Fruit fly (Drosophila melanogaster) whole organism, prepupa: Measurements from ENCODE around the gene CG8032.

ENCODE experiments used
- Blimp-1 ChIP-seq: fragments of 200-800 bp; sonication (Bioruptor generic); optimal IDR thresholded peaks from 3 replicates; lab custom pipeline; 2017; ENCODE audit warnings: missing biosample characterization, missing genetic modification characterization, mild to moderate bottlenecking, moderate library complexity, missing genetic modification reagents
- CG10669 ChIP-seq: fragments of 200-800 bp; sonication (Bioruptor generic); optimal IDR thresholded peaks from 3 replicates; lab custom pipeline; 2018; ENCODE audit warnings: missing biosample characterization, mild to moderate bottlenecking, missing genetic modification characterization, moderate library complexity
- CG11902 ChIP-seq: fragments of 200-800 bp; sonication (Bioruptor generic); optimal IDR thresholded peaks from 3 replicates; lab custom pipeline; 2016; ENCODE audit warnings: missing biosample characterization, missing genetic modification characterization
- CG15336 ChIP-seq: fragments of 200-800 bp; sonication (Bioruptor generic); IDR thresholded peaks from 2 replicates; pipeline ENCODE4 v1.3.6; 2022; ENCODE audit warnings: missing biosample characterization, missing genetic modification characterization
- CG1621 ChIP-seq: fragments of 200-800 bp; sonication (Bioruptor generic); optimal IDR thresholded peaks from 3 replicates; lab custom pipeline; 2018; ENCODE audit warnings: missing biosample characterization, mild to moderate bottlenecking, missing genetic modification characterization
- CG3032 ChIP-seq: fragments of 200-800 bp; optimal IDR thresholded peaks from 2 replicates; lab custom pipeline; 2019; ENCODE audit warnings: missing biosample characterization, mild to moderate bottlenecking, missing genetic modification characterization, moderate library complexity
- CG31627 ChIP-seq: fragments of 200-800 bp; sonication (Bioruptor generic); optimal IDR thresholded peaks from 3 replicates; lab custom pipeline; 2016; ENCODE audit warnings: missing biosample characterization, missing genetic modification characterization
- CG32006 ChIP-seq: fragments of 200-800 bp; sonication (Bioruptor generic); optimal IDR thresholded peaks from 3 replicates; lab custom pipeline; 2017; ENCODE audit warnings: missing biosample characterization, mild to moderate bottlenecking, missing genetic modification characterization
- CG34406 ChIP-seq: fragments of 200-800 bp; sonication (Bioruptor generic); optimal IDR thresholded peaks from 3 replicates; lab custom pipeline; 2016; ENCODE audit warnings: missing biosample characterization, missing genetic modification characterization
- CG3919 ChIP-seq: fragments of 200-800 bp; sonication (Bioruptor generic); optimal IDR thresholded peaks from 3 replicates; lab custom pipeline; 2016; ENCODE audit warnings: missing biosample characterization, missing genetic modification characterization
- CG6163 ChIP-seq: fragments of 200-800 bp; sonication (Bioruptor generic); IDR thresholded peaks from 3 replicates; pipeline ENCODE4 v1.3.6; 2022; ENCODE audit warnings: missing biosample characterization, missing genetic modification characterization
- CG6276 ChIP-seq: fragments of 200-800 bp; sonication (Bioruptor generic); optimal IDR thresholded peaks from 2 replicates; lab custom pipeline; 2017; ENCODE audit warnings: missing biosample characterization, mild to moderate bottlenecking, missing genetic modification characterization
- CG6808 ChIP-seq: fragments of 200-800 bp; sonication (Bioruptor generic); optimal IDR thresholded peaks from 3 replicates; lab custom pipeline; 2017; ENCODE audit warnings: missing biosample characterization, missing genetic modification characterization, mild to moderate bottlenecking, moderate library complexity, missing genetic modification reagents
- CG8119 ChIP-seq: fragments of 200-800 bp; sonication (Bioruptor generic); IDR thresholded peaks from 3 replicates; pipeline ENCODE4 v1.3.6; 2022; ENCODE audit warnings: missing biosample characterization, missing genetic modification characterization
- CG8319 ChIP-seq: fragments of 200-800 bp; sonication (Bioruptor generic); optimal IDR thresholded peaks from 3 replicates; lab custom pipeline; 2016; ENCODE audit warnings: missing biosample characterization, missing genetic modification characterization
- CG8632 ChIP-seq: fragments of 200-800 bp; sonication (Bioruptor generic); optimal IDR thresholded peaks from 3 replicates; lab custom pipeline; 2016; ENCODE audit warnings: missing biosample characterization, missing genetic modification characterization
- Eip78C ChIP-seq: fragments of 200-800 bp; sonication (Bioruptor generic); peaks from one replicate; lab custom pipeline; 2016; ENCODE audit warnings: missing biosample characterization, missing genetic modification characterization
- Ets21C ChIP-seq: fragments of 200-800 bp; sonication (Bioruptor generic); optimal IDR thresholded peaks from 3 replicates; lab custom pipeline; 2016; ENCODE audit warnings: missing biosample characterization, missing genetic modification characterization
- Ets96B ChIP-seq: fragments of 200-800 bp; optimal IDR thresholded peaks from 2 replicates; lab custom pipeline; 2019; ENCODE audit warnings: missing biosample characterization, mild to moderate bottlenecking, missing genetic modification characterization, moderate library complexity
- Gug ChIP-seq: fragments of 200-800 bp; sonication (Bioruptor generic); IDR thresholded peaks from 2 replicates; pipeline ENCODE4 v1.3.6; 2022; ENCODE audit warnings: missing biosample characterization, missing genetic modification characterization
- Hr38 ChIP-seq: sonication (Bioruptor generic); optimal IDR thresholded peaks from 2 replicates; lab custom pipeline; 2016; ENCODE audit warnings: missing biosample characterization, missing genetic modification characterization
- Hr39 ChIP-seq: fragments of 200-800 bp; sonication (Bioruptor generic); optimal IDR thresholded peaks from 2 replicates; lab custom pipeline; 2016; ENCODE audit warnings: missing biosample characterization, missing genetic modification characterization
- Hr4 ChIP-seq: fragments of 200-800 bp; sonication (Bioruptor generic); optimal IDR thresholded peaks from 3 replicates; lab custom pipeline; 2016; ENCODE audit warnings: missing biosample characterization, missing genetic modification characterization
- Lpt ChIP-seq: fragments of 200-800 bp; sonication (Bioruptor generic); optimal IDR thresholded peaks from 3 replicates; lab custom pipeline; 2016; ENCODE audit warnings: missing biosample characterization, missing genetic modification characterization
- Smox ChIP-seq: fragments of 200-800 bp; sonication (Bioruptor generic); optimal IDR thresholded peaks from 3 replicates; lab custom pipeline; 2016; ENCODE audit warnings: missing biosample characterization, missing genetic modification characterization
- Sox102F ChIP-seq: fragments of 200-800 bp; sonication (Bioruptor generic); optimal IDR thresholded peaks from 2 replicates; lab custom pipeline; 2016; ENCODE audit warnings: missing biosample characterization, mild to moderate bottlenecking, missing genetic modification characterization
- Sox14 ChIP-seq: fragments of 200-800 bp; sonication (Bioruptor generic); optimal IDR thresholded peaks from 3 replicates; lab custom pipeline; 2016; ENCODE audit warnings: missing biosample characterization, missing genetic modification characterization
- Sox15 ChIP-seq: fragments of 200-800 bp; sonication (Bioruptor generic); optimal IDR thresholded peaks from 3 replicates; lab custom pipeline; 2016; ENCODE audit warnings: missing biosample characterization, missing genetic modification characterization
- achi ChIP-seq: fragments of 200-800 bp; sonication (Bioruptor generic); optimal IDR thresholded peaks from 3 replicates; lab custom pipeline; 2016; ENCODE audit warnings: missing biosample characterization, missing genetic modification characterization
- acj6 ChIP-seq: fragments of 200-800 bp; sonication (Bioruptor generic); optimal IDR thresholded peaks from 3 replicates; lab custom pipeline; 2016; ENCODE audit warnings: missing biosample characterization, missing genetic modification characterization
- cyc ChIP-seq: fragments of 200-800 bp; sonication (Bioruptor generic); optimal IDR thresholded peaks from 3 replicates; lab custom pipeline; 2016; ENCODE audit warnings: missing biosample characterization, missing genetic modification characterization
- dac ChIP-seq: fragments of 200-800 bp; sonication (Bioruptor generic); optimal IDR thresholded peaks from 2 replicates; lab custom pipeline; 2017; ENCODE audit warnings: missing biosample characterization, mild to moderate bottlenecking, missing genetic modification characterization
- dsx ChIP-seq: fragments of 200-800 bp; optimal IDR thresholded peaks from 3 replicates; lab custom pipeline; 2019; ENCODE audit warnings: missing biosample characterization, mild to moderate bottlenecking, missing genetic modification characterization, moderate library complexity; ENCODE audit not compliant: poor library complexity, severe bottlenecking
- eg ChIP-seq: fragments of 200-800 bp; sonication (Bioruptor generic); IDR thresholded peaks from 3 replicates; pipeline ENCODE4 v1.3.6; 2022; ENCODE audit warnings: missing biosample characterization, missing genetic modification characterization
- fd59A ChIP-seq: fragments of 200-800 bp; sonication (Bioruptor generic); optimal IDR thresholded peaks from 2 replicates; lab custom pipeline; 2017; ENCODE audit warnings: missing biosample characterization, mild to moderate bottlenecking, missing genetic modification characterization, missing genetic modification reagents
- fd85E ChIP-seq: fragments of 200-800 bp; sonication (Bioruptor generic); optimal IDR thresholded peaks from 3 replicates; lab custom pipeline; 2016; ENCODE audit warnings: missing biosample characterization, missing genetic modification characterization
- lz ChIP-seq: fragments of 200-800 bp; sonication (Bioruptor generic); optimal IDR thresholded peaks from 3 replicates; lab custom pipeline; 2016; ENCODE audit warnings: missing biosample characterization, missing genetic modification characterization
- net ChIP-seq: fragments of 200-800 bp; sonication (Bioruptor generic); optimal IDR thresholded peaks from 3 replicates; lab custom pipeline; 2016; ENCODE audit warnings: missing biosample characterization, missing genetic modification characterization
- pdm3 ChIP-seq: fragments of 200-800 bp; sonication (Bioruptor generic); optimal IDR thresholded peaks from 3 replicates; lab custom pipeline; 2016; ENCODE audit warnings: missing biosample characterization, missing genetic modification characterization
- spab ChIP-seq: fragments of 200-800 bp; sonication (Bioruptor generic); optimal IDR thresholded peaks from 2 replicates; lab custom pipeline; 2017; ENCODE audit warnings: missing biosample characterization, mild to moderate bottlenecking, missing genetic modification characterization, missing genetic modification reagents
- ss ChIP-seq, 2 experiments: fragments of 200-800 bp; sonication (Bioruptor generic); optimal IDR thresholded peaks; 2 replicates in 1 of 2; 3 replicates in 1 of 2; lab custom pipeline; 2017 to 2018; ENCODE audit warnings: mild to moderate bottlenecking in 2 of 2, missing biosample characterization in 2 of 2, missing genetic modification characterization in 2 of 2, moderate library complexity in 1 of 2
- svp ChIP-seq: fragments of 200-800 bp; sonication (Bioruptor generic); peaks from one replicate; lab custom pipeline; 2016; ENCODE audit warnings: missing biosample characterization, missing genetic modification characterization
- topi ChIP-seq: fragments of 200-800 bp; sonication (Bioruptor generic); optimal IDR thresholded peaks from 3 replicates; lab custom pipeline; 2016; ENCODE audit warnings: missing biosample characterization, missing genetic modification characterization
- vri ChIP-seq: fragments of 200-800 bp; sonication (Bioruptor generic); optimal IDR thresholded peaks from 3 replicates; lab custom pipeline; 2016; ENCODE audit warnings: missing biosample characterization, mild to moderate bottlenecking, missing genetic modification characterization

The CG8032 gene

DNA sequence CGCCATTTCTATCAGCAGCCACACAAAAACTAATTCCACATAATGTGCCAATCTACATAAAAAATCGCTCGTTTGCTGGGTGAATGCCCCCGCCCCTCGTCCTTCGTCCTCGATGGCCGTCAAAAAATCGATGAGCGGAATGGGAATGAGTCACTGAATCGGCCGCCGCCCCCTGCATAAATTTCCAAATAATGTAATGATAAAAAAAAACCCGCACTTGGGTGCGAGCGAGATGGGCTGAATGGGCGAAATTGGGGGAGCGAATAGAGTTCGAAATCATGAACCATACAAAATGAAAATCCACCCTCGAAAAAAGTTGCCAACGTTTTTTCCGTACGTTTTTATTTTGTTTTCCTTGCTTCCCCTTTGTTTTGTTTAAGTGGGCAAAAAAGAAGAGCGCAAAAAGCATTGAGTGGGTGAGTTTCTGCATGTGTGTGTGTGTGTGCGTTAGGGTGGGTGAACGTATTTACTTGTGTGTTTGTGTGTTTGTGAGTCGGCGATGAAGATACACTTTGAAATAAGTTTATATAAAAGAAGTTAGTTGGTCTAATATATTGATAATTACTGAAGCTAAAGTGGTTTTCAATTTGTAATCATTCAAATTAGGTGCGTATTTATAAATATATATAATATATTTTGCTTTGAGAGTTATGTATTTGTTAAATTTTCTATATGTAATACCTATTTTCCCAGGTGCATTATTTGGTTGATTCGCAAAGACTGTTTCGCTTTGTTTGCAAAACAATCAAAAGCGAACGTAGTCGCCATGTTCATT is 41.6 kb downstream of the CG8032 start (continued):
- TF ChIP-seq CG8319 (GFP tag; lab: Kevin White, UChicago): no peak
- TF ChIP-seq CG8632 (GFP tag; lab: Kevin White, UChicago): peak; percentile 6
- TF ChIP-seq Hr38 (GFP tag; lab: Kevin White, UChicago): no peak
- no peak for TF ChIP-seq CG31627 (GFP tag; lab: Kevin White, UChicago)
- peak; percentile 25 for TF ChIP-seq net (GFP tag; lab: Kevin White, UChicago)
- TF ChIP-seq dac (GFP tag; lab: Kevin White, UChicago): no peak
- 0 out of 3 replicates have a peak, but pooled peaks have one; percentile 20 for TF ChIP-seq CG8119 (GFP tag; lab: Robert Waterston, UW)
- TF ChIP-seq CG6163 (GFP tag; lab: Robert Waterston, UW): peak; percentile 68; the same call in 2 of the 3 replicates
- TF ChIP-seq Eip78C (GFP tag; lab: Kevin White, UChicago): no peak
- peak; percentile 7 for TF ChIP-seq Sox102F (GFP tag; lab: Kevin White, UChicago)
- no peak for TF ChIP-seq Sox14 (GFP tag; lab: Kevin White, UChicago)
- no peak for TF ChIP-seq Hr39 (GFP tag; lab: Kevin White, UChicago)
- TF ChIP-seq cyc (GFP tag; lab: Kevin White, UChicago): no peak
- no peak for TF ChIP-seq CG11902 (GFP tag; lab: Kevin White, UChicago)
- TF ChIP-seq CG3919 (GFP tag; lab: Kevin White, UChicago): peak; percentile 17
- TF ChIP-seq CG6808 (GFP tag; lab: Kevin White, UChicago): peak; percentile 55
- TF ChIP-seq vri: peak; percentile 6
- TF ChIP-seq eg (GFP tag; lab: Robert Waterston, UW): 0 out of 3 replicates have a peak, but pooled peaks have one; percentile 26
- no peak for TF ChIP-seq Gug (GFP tag; lab: Robert Waterston, UW)
- no peak for TF ChIP-seq Sox15 (GFP tag; lab: Kevin White, UChicago)
- TF ChIP-seq CG32006 (GFP tag; lab: Kevin White, UChicago): no peak

DNA sequence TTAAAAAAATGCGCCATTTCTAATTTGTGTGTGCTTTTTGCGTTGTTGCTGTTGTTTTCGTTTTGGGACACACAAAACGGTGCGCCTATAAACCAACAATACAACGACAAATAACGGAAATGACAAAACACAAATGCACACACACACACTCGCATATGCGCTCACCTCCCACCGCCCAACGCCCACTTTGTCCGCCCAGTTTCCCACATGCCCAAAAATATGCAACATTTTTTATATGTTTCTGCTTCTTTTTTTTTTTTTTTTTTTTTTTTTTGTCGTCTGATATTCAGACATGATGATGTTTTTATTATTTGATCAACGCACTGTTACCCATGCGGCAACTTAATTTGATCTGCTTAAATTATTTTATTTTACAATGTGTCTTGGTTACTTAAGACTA is 43.3 kb downstream of the CG8032 start:
- no peak for TF ChIP-seq Hr39 (GFP tag; lab: Kevin White, UChicago)
- no peak for TF ChIP-seq CG3919 (GFP tag; lab: Kevin White, UChicago)
- TF ChIP-seq fd59A (GFP tag; lab: Kevin White, UChicago): no peak
- no peak for TF ChIP-seq CG8632 (GFP tag; lab: Kevin White, UChicago)
- TF ChIP-seq Ets21C (GFP tag; lab: Kevin White, UChicago): no peak
- no peak for TF ChIP-seq Gug (GFP tag; lab: Robert Waterston, UW)
- TF ChIP-seq Blimp-1: no peak
- TF ChIP-seq achi (GFP tag; lab: Kevin White, UChicago): peak; percentile 9
- no peak for TF ChIP-seq Sox102F (GFP tag; lab: Kevin White, UChicago)
- no peak for TF ChIP-seq topi (GFP tag; lab: Kevin White, UChicago)
- no peak for TF ChIP-seq CG34406 (GFP tag; lab: Kevin White, UChicago)
- no peak for TF ChIP-seq Hr4 (GFP tag; lab: Kevin White, UChicago)
- no peak for TF ChIP-seq CG3032
- no peak for TF ChIP-seq CG15336
- peak; percentile 9 for TF ChIP-seq Ets96B (tag; lab: Kevin White, UChicago)
- no peak for TF ChIP-seq net (GFP tag; lab: Kevin White, UChicago)
- no peak for TF ChIP-seq fd85E (GFP tag; lab: Kevin White, UChicago)
- no peak for TF ChIP-seq spab (GFP tag; lab: Kevin White, UChicago)
- TF ChIP-seq Smox (GFP tag; lab: Kevin White, UChicago): no peak
- no peak for TF ChIP-seq eg (GFP tag; lab: Robert Waterston, UW)
- no peak for TF ChIP-seq Sox15 (GFP tag; lab: Kevin White, UChicago)
- TF ChIP-seq CG6163 (GFP tag; lab: Robert Waterston, UW): peak; percentile 84
- TF ChIP-seq CG32006 (GFP tag; lab: Kevin White, UChicago): no peak

DNA sequence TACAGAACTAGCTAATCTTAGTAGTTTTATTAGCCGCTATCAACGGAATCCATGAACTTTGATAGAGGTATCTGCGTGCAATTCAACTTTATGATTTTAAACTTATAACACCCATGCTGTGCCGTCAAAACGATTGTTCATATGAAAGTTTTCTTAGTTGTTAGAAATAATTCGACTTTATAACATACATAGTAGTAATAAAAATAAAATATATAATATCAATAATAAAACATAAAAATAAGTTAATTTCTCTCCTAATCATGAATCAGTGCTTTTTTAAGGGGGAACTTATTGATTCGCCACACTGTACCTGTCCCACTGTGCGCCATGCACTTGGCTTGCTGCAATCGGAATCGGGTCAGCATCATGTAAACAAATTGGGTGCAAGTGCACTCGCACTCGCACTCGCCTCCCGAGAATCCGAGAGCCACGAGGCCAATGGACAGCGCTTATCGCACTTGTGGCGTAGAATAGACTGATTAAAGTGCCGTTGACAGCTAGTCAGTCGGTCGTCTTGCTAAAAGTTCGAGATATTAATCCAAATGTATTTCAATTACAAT is 48.1 kb downstream of the CG8032 start:
- TF ChIP-seq pdm3 (GFP tag; lab: Kevin White, UChicago) (no peak), CG6163 (GFP tag; lab: Robert Waterston, UW) (peak; percentile 76), CG8319 (GFP tag; lab: Kevin White, UChicago) (no peak), CG32006 (GFP tag; lab: Kevin White, UChicago) (no peak), CG1621 (tag; lab: Kevin White, UChicago) (no peak), vri (peak; percentile 42), dsx (GFP tag; lab: Kevin White, UChicago) (no peak), CG34406 (GFP tag; lab: Kevin White, UChicago) (no peak), lz (no peak), fd59A (GFP tag; lab: Kevin White, UChicago) (no peak), Lpt (GFP tag; lab: Kevin White, UChicago) (no peak), CG6276 (peak; percentile 7), CG8119 (GFP tag; lab: Robert Waterston, UW) (peak; percentile 24; the same call in 2 of the 3 replicates), acj6 (GFP tag; lab: Kevin White, UChicago) (no peak), svp (GFP tag; lab: Kevin White, UChicago) (peak; percentile 92), Sox14 (GFP tag; lab: Kevin White, UChicago) (no peak), CG10669 (GFP tag; lab: Kevin White, UChicago) (no peak), net (GFP tag; lab: Kevin White, UChicago) (peak; percentile 8), ss (GFP tag; optimal IDR thresholded peaks at IDR 0.05; lab: Kevin White, UChicago) (no peak)
